Fruit fly (Drosophila melanogaster): ENCODE measurements around the gene Brd8.

Brd8 gene

dm6 chr3R:29202418-29202817 is 20.9 kb upstream of the Brd8 start, which contains the start of gene Mesh1 (continued):
- TF ChIP-seq pita (GFP tag; optimal IDR thresholded peaks at IDR 0.05) (no peak), Bdp1 (GFP tag; optimal IDR thresholded peaks at IDR 0.05) (no peak), Adf1 (GFP tag; IDR thresholded peaks at IDR 0.05) (no peak), CG7928 (GFP tag; optimal IDR thresholded peaks at IDR 0.05) (peak; percentile 88), CG17361 (GFP tag; IDR thresholded peaks at IDR 0.05) (no peak), CG15514 (GFP tag; optimal IDR thresholded peaks at IDR 0.05) (peak; percentile 9), insv (GFP tag; optimal IDR thresholded peaks at IDR 0.05) (no peak), CG13287 (GFP tag; IDR thresholded peaks at IDR 0.05; ENCODE audit: partially characterized antibody) (peak; percentile 40; the same call in 1 of the 2 replicates), Dek (tag; optimal IDR thresholded peaks at IDR 0.05) (no peak), CG10431 (GFP tag; optimal IDR thresholded peaks at IDR 0.05) (no peak), Dip2 (GFP tag; IDR thresholded peaks at IDR 0.05) (no peak), slbo (GFP tag; IDR thresholded peaks at IDR 0.05) (no peak), ara (GFP tag; IDR thresholded peaks at IDR 0.05) (no peak), CG10959 (GFP tag; IDR thresholded peaks at IDR 0.05) (no peak), CG1647 (GFP tag; optimal IDR thresholded peaks at IDR 0.05) (no peak), Mrtf (GFP tag; IDR thresholded peaks at IDR 0.05) (no peak), CG12219 (GFP tag; optimal IDR thresholded peaks at IDR 0.05) (no peak), cas (GFP tag; IDR thresholded peaks at IDR 0.05) (no peak), slou (GFP tag; optimal IDR thresholded peaks at IDR 0.05) (no peak), CG11695 (GFP tag; IDR thresholded peaks at IDR 0.05) (no peak), CG4328 (GFP tag; optimal IDR thresholded peaks at IDR 0.05) (no peak), CG6175 (GFP tag; IDR thresholded peaks at IDR 0.05) (no peak), maf-S (GFP tag; optimal IDR thresholded peaks at IDR 0.05) (no peak), br (optimal IDR thresholded peaks at IDR 0.05) (no peak), CG9215 (GFP tag; IDR thresholded peaks at IDR 0.05) (no peak), Dp (GFP tag; optimal IDR thresholded peaks at IDR 0.05) (peak; percentile 88), trh (GFP tag; optimal IDR thresholded peaks at IDR 0.05) (no peak), ewg (GFP tag; optimal IDR thresholded peaks at IDR 0.05) (no peak), stc (GFP tag; IDR thresholded peaks at IDR 0.05) (no peak), Side (GFP tag; optimal IDR thresholded peaks at IDR 0.05) (no peak), Dll (GFP tag; IDR thresholded peaks at IDR 0.05; ENCODE audit: partially characterized antibody) (peak; percentile 46; the same call in 1 of the 4 replicates), NC2β (GFP tag; optimal IDR thresholded peaks at IDR 0.05) (no peak), CG9437 (GFP tag; optimal IDR thresholded peaks at IDR 0.05) (no peak), ato (GFP tag; IDR thresholded peaks at IDR 0.05; ENCODE audit: partially characterized antibody) (no peak), E2f1 (GFP tag; IDR thresholded peaks at IDR 0.05) (no peak), CG18619 (GFP tag; optimal IDR thresholded peaks at IDR 0.05) (no peak), tgo (GFP tag; IDR thresholded peaks at IDR 0.05) (no peak), ase (GFP tag; IDR thresholded peaks at IDR 0.05) (no peak), CG2116 (GFP tag; optimal IDR thresholded peaks at IDR 0.05) (peak; percentile 16), CG17328 (GFP tag; IDR thresholded peaks at IDR 0.05) (no peak), CG17385 (GFP tag; optimal IDR thresholded peaks at IDR 0.05) (no peak), Dref (GFP tag; IDR thresholded peaks at IDR 0.05) (peak; percentile 69), dmrt11E (tag; optimal IDR thresholded peaks at IDR 0.05) (no peak), crp (GFP tag; optimal IDR thresholded peaks at IDR 0.05) (peak in 1 of 2 experiments; percentile 86), CG3281 (GFP tag; optimal IDR thresholded peaks at IDR 0.05) (no peak), CG11085 (GFP tag; IDR thresholded peaks at IDR 0.05) (no peak), gfzf (GFP tag; optimal IDR thresholded peaks at IDR 0.05) (no peak), amos (GFP tag; IDR thresholded peaks at IDR 0.05; ENCODE audit: partially characterized antibody) (no peak), Hmx (GFP tag; optimal IDR thresholded peaks at IDR 0.05) (no peak), nom (GFP tag; optimal IDR thresholded peaks at IDR 0.05) (no peak), sob (GFP tag; IDR thresholded peaks at IDR 0.05) (no peak), CG12104 (GFP tag; optimal IDR thresholded peaks at IDR 0.05) (no peak)
